Worm (Caenorhabditis elegans) whole organism, L3 larva: ENCODE data around the gene Y39A3CL.3.

Experiments used
- R02D3.7 ChIP-seq: fragments of 150-350 bp; optimal IDR thresholded peaks from 2 replicates; lab custom pipeline; 2014; ENCODE audit warnings: missing biosample characterization, missing genetic modification characterization
- ZK546.5 ChIP-seq: sonication (generic microtip); optimal IDR thresholded peaks from 2 replicates; lab custom pipeline; 2017; ENCODE audit warnings: missing biosample characterization, missing genetic modification characterization
- aly-2 ChIP-seq: fragments of 150-350 bp; optimal IDR thresholded peaks from 2 replicates; lab custom pipeline; 2014; ENCODE audit warnings: missing biosample characterization, missing genetic modification characterization
- ama-1 ChIP-seq: fragments of 150-350 bp; optimal IDR thresholded peaks from 2 replicates; lab custom pipeline; 2018
- ceh-16 ChIP-seq: sonication (generic microtip); optimal IDR thresholded peaks from 2 replicates; lab custom pipeline; 2017; ENCODE audit warnings: missing biosample characterization, missing genetic modification characterization
- ceh-28 ChIP-seq: fragments of 150-350 bp; optimal IDR thresholded peaks from 2 replicates; lab custom pipeline; 2014; ENCODE audit warnings: missing biosample characterization, missing genetic modification reagents, missing genetic modification characterization
- ceh-82 ChIP-seq: fragments of 150-350 bp; optimal IDR thresholded peaks from 2 replicates; lab custom pipeline; 2014; ENCODE audit warnings: missing biosample characterization, missing genetic modification characterization
- ceh-9 ChIP-seq: sonication (generic microtip); optimal IDR thresholded peaks from 2 replicates; lab custom pipeline; 2018; ENCODE audit warnings: missing biosample characterization, missing genetic modification characterization
- daf-12 ChIP-seq: fragments of 150-350 bp; optimal IDR thresholded peaks from 2 replicates; lab custom pipeline; 2014; ENCODE audit warnings: missing biosample characterization, missing genetic modification reagents, missing genetic modification characterization
- egl-27 ChIP-seq: sonication (generic microtip); optimal IDR thresholded peaks from 4 replicates; lab custom pipeline; 2017; ENCODE audit warnings: missing biosample characterization, missing genetic modification reagents, missing genetic modification characterization
- egl-5 ChIP-seq: fragments of 150-350 bp; optimal IDR thresholded peaks from 2 replicates; lab custom pipeline; 2017; ENCODE audit warnings: missing biosample characterization, missing genetic modification reagents, missing genetic modification characterization, inconsistent platforms
- elt-1 ChIP-seq: fragments of 150-350 bp; optimal IDR thresholded peaks from 2 replicates; lab custom pipeline; 2014; ENCODE audit warnings: missing biosample characterization, missing genetic modification characterization
- elt-2 ChIP-seq: sonication (generic microtip); optimal IDR thresholded peaks from 2 replicates; lab custom pipeline; 2016; ENCODE audit warnings: missing genetic modification reagents, mild to moderate bottlenecking, missing genetic modification characterization, missing compliant biosample characterization
- elt-3 ChIP-seq, 3 experiments: fragments of 150-350 bp in 1 of 3; sonication (generic microtip) in 2 of 3; optimal IDR thresholded peaks; 2 replicates in 2 of 3; 4 replicates in 1 of 3; lab custom pipeline; 2014 to 2017; ENCODE audit warnings: missing biosample characterization in 3 of 3, missing genetic modification characterization in 3 of 3
- eor-1 ChIP-seq, 2 experiments: fragments of 150-350 bp; optimal IDR thresholded peaks; 2 replicates each; lab custom pipeline; 2014 to 2018; ENCODE audit warnings: missing biosample characterization in 2 of 2, missing genetic modification characterization in 2 of 2
- fkh-10 ChIP-seq: sonication (generic microtip); optimal IDR thresholded peaks from 2 replicates; lab custom pipeline; 2017; ENCODE audit warnings: missing biosample characterization, missing genetic modification reagents, missing genetic modification characterization
- fkh-2 ChIP-seq: fragments of 150-350 bp; optimal IDR thresholded peaks from 2 replicates; lab custom pipeline; 2014; ENCODE audit warnings: missing biosample characterization, missing genetic modification reagents, missing genetic modification characterization
- fos-1 ChIP-seq: fragments of 150-350 bp; optimal IDR thresholded peaks from 2 replicates; lab custom pipeline; 2014; ENCODE audit warnings: missing biosample characterization, missing genetic modification characterization
- hmg-11 ChIP-seq: sonication (generic microtip); optimal IDR thresholded peaks from 2 replicates; lab custom pipeline; 2016; ENCODE audit warnings: missing genetic modification characterization, missing compliant biosample characterization
- jun-1 ChIP-seq: fragments of 150-350 bp; optimal IDR thresholded peaks from 2 replicates; lab custom pipeline; 2014; ENCODE audit warnings: missing biosample characterization, missing genetic modification reagents, missing genetic modification characterization
- lin-15B ChIP-seq: fragments of 150-350 bp; optimal IDR thresholded peaks from 2 replicates; lab custom pipeline; 2014; ENCODE audit warnings: missing biosample characterization, missing genetic modification characterization
- lin-39 ChIP-seq: fragments of 150-350 bp; optimal IDR thresholded peaks from 2 replicates; lab custom pipeline; 2018; ENCODE audit warnings: missing biosample characterization, missing genetic modification reagents, missing genetic modification characterization
- lsy-12 ChIP-seq: sonication (generic microtip); optimal IDR thresholded peaks from 2 replicates; lab custom pipeline; 2016; ENCODE audit warnings: mild to moderate bottlenecking, missing genetic modification characterization, missing compliant biosample characterization
- mdl-1 ChIP-seq: fragments of 150-350 bp; optimal IDR thresholded peaks from 2 replicates; lab custom pipeline; 2014; ENCODE audit warnings: missing biosample characterization, missing genetic modification characterization
- mml-1 ChIP-seq: fragments of 150-350 bp; sonication (generic microtip); optimal IDR thresholded peaks from 3 replicates; lab custom pipeline; 2014; ENCODE audit warnings: missing biosample characterization, missing genetic modification characterization
- nfya-1 ChIP-seq: sonication (generic microtip); optimal IDR thresholded peaks from 2 replicates; lab custom pipeline; 2017; ENCODE audit warnings: missing genetic modification characterization, mild to moderate bottlenecking, missing compliant biosample characterization, antibody characterized with exemption, moderate library complexity; ENCODE audit not compliant: insufficient read depth
- nhr-11 ChIP-seq: fragments of 150-350 bp; optimal IDR thresholded peaks from 2 replicates; lab custom pipeline; 2014; ENCODE audit warnings: missing biosample characterization, missing genetic modification characterization
- nhr-12 ChIP-seq: fragments of 150-350 bp; optimal IDR thresholded peaks from 2 replicates; lab custom pipeline; 2014; ENCODE audit warnings: missing biosample characterization, missing genetic modification characterization
- nhr-23 ChIP-seq: fragments of 150-350 bp; optimal IDR thresholded peaks from 2 replicates; lab custom pipeline; 2014; ENCODE audit warnings: missing biosample characterization, missing genetic modification reagents, missing genetic modification characterization
- nhr-237 ChIP-seq: fragments of 150-350 bp; optimal IDR thresholded peaks from 2 replicates; lab custom pipeline; 2014; ENCODE audit warnings: missing biosample characterization, missing genetic modification characterization
- nhr-25 ChIP-seq: sonication (generic microtip); optimal IDR thresholded peaks from 2 replicates; lab custom pipeline; 2017; ENCODE audit warnings: missing biosample characterization, missing genetic modification characterization
- nhr-28 ChIP-seq: fragments of 150-350 bp; optimal IDR thresholded peaks from 2 replicates; lab custom pipeline; 2014; ENCODE audit warnings: missing biosample characterization, missing genetic modification characterization
- nhr-43 ChIP-seq: sonication (generic microtip); optimal IDR thresholded peaks from 2 replicates; lab custom pipeline; 2016; ENCODE audit warnings: mild to moderate bottlenecking, missing genetic modification characterization, missing compliant biosample characterization; ENCODE audit not compliant: poor library complexity, severe bottlenecking
- nhr-67 ChIP-seq: fragments of 150-350 bp; optimal IDR thresholded peaks from 2 replicates; lab custom pipeline; 2014; ENCODE audit warnings: missing biosample characterization, missing genetic modification characterization
- nhr-76 ChIP-seq: fragments of 150-350 bp; sonication (generic microtip); optimal IDR thresholded peaks from 5 replicates; lab custom pipeline; 2014; ENCODE audit warnings: missing biosample characterization, missing genetic modification characterization
- nhr-77 ChIP-seq: fragments of 150-350 bp; optimal IDR thresholded peaks from 2 replicates; lab custom pipeline; 2014; ENCODE audit warnings: missing biosample characterization, missing genetic modification characterization
- pha-4 ChIP-seq: fragments of 150-350 bp; optimal IDR thresholded peaks from 2 replicates; lab custom pipeline; 2014; ENCODE audit warnings: missing biosample characterization, missing genetic modification reagents, missing genetic modification characterization
- pqm-1 ChIP-seq: fragments of 150-350 bp; optimal IDR thresholded peaks from 2 replicates; lab custom pipeline; 2017; ENCODE audit warnings: missing biosample characterization, missing genetic modification characterization, inconsistent platforms
- sea-2 ChIP-seq: fragments of 150-350 bp; sonication (generic microtip); optimal IDR thresholded peaks from 4 replicates; lab custom pipeline; 2014; ENCODE audit warnings: missing biosample characterization, missing genetic modification reagents, missing genetic modification characterization
- skn-1 ChIP-seq: fragments of 150-350 bp; optimal IDR thresholded peaks from 2 replicates; lab custom pipeline; 2014; ENCODE audit warnings: missing biosample characterization, missing genetic modification characterization
- snpc-4 ChIP-seq: fragments of 150-350 bp; optimal IDR thresholded peaks from 2 replicates; lab custom pipeline; 2014; ENCODE audit warnings: missing biosample characterization, missing genetic modification characterization
- tbx-2 ChIP-seq: sonication (generic microtip); optimal IDR thresholded peaks from 2 replicates; lab custom pipeline; 2016; ENCODE audit warnings: mild to moderate bottlenecking, missing genetic modification characterization, missing compliant biosample characterization
- unc-39 ChIP-seq: sonication (generic microtip); optimal IDR thresholded peaks from 4 replicates; lab custom pipeline; 2017; ENCODE audit warnings: missing biosample characterization, missing genetic modification characterization
- unc-62 ChIP-seq: fragments of 150-350 bp; sonication (generic microtip); optimal IDR thresholded peaks from 4 replicates; lab custom pipeline; 2014; ENCODE audit warnings: missing biosample characterization, missing genetic modification reagents, missing genetic modification characterization
- zag-1 ChIP-seq: fragments of 150-350 bp; optimal IDR thresholded peaks from 2 replicates; lab custom pipeline; 2014; ENCODE audit warnings: missing biosample characterization, missing genetic modification characterization
- ztf-11 ChIP-seq: fragments of 150-350 bp; optimal IDR thresholded peaks from 2 replicates; lab custom pipeline; 2014; ENCODE audit warnings: missing biosample characterization, missing genetic modification characterization
- ztf-4 ChIP-seq: fragments of 150-350 bp; optimal IDR thresholded peaks from 2 replicates; lab custom pipeline; 2014; ENCODE audit warnings: missing biosample characterization, missing genetic modification characterization

Gene Y39A3CL.3

DNA sequence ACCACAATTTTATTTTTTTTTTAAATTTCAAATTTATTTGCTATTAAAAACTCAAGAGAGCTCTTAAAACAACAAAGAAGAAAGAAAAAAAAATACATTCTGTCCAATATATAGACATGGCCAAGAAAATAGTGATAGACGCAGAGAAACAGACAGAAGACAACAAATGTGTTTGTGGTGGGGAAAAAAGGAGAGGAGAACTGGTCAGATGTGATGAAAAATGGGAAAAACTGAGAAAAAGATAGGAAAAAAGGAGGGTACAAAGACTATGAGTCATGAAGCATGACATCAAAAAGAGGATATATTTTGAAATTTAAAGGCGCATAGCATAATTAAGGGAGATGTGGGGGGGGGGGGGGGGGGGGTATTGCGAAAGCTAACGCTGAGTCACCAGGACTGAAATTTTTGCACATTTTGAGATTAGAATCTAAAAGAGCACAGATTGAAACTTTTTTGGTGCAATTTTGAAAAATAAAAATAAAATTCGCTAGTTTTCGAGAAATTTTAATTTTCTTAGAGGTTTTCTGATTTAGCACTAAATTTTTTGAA lies 41.5 kb downstream of the Y39A3CL.3 start:
- TF ChIP-seq nfya-1 (peak; percentile 60), elt-2 (tag; lab: Kevin White, UChicago) (no peak), zag-1 (tag; lab: Kevin White, UChicago) (no peak), pqm-1 (tag; lab: Kevin White, UChicago) (no peak), nhr-12 (no peak), ceh-16 (no peak), nhr-77 (no peak), hmg-11 (peak; percentile 65), sea-2 (GFP tag; lab: Kevin White, UChicago) (no peak), ama-1 (lab: Kevin White, UChicago) (no peak), unc-62 (no peak), elt-3 (tag; optimal IDR thresholded peaks at IDR 0.05; lab: Kevin White, UChicago) (no peak), elt-1 (tag; lab: Kevin White, UChicago) (peak; percentile 22), egl-5 (tag; lab: Kevin White, UChicago) (no peak), eor-1 (tag; optimal IDR thresholded peaks at IDR 0.05; lab: Kevin White, UChicago) (no peak), fos-1 (tag; lab: Kevin White, UChicago) (no peak), nhr-25 (tag; lab: Kevin White, UChicago) (no peak), nhr-76 (tag; lab: Kevin White, UChicago) (no peak), ceh-28 (no peak), pha-4 (peak; percentile 52), ztf-4 (no peak), fkh-2 (tag; lab: Kevin White, UChicago) (no peak), egl-27 (tag; lab: Kevin White, UChicago) (no peak), aly-2 (tag; lab: Kevin White, UChicago) (no peak), jun-1 (tag; lab: Kevin White, UChicago) (no peak), ZK546.5 (tag; lab: Kevin White, UChicago) (no peak), daf-12 (tag; lab: Kevin White, UChicago) (no peak), nhr-67 (tag; lab: Kevin White, UChicago) (no peak), nhr-11 (tag; lab: Kevin White, UChicago) (no peak), nhr-43 (no peak), tbx-2 (no peak), mml-1 (no peak), ztf-11 (tag; lab: Kevin White, UChicago) (no peak), unc-39 (tag; lab: Kevin White, UChicago) (no peak), nhr-237 (tag; lab: Kevin White, UChicago) (no peak), fkh-10 (GFP tag; lab: Kevin White, UChicago) (no peak), snpc-4 (tag; lab: Kevin White, UChicago) (peak; percentile 41), ceh-9 (tag; lab: Kevin White, UChicago) (no peak), lin-39 (tag; lab: Kevin White, UChicago) (peak; percentile 35), nhr-28 (tag; lab: Kevin White, UChicago) (no peak), mdl-1 (tag; lab: Kevin White, UChicago) (no peak), R02D3.7 (tag; lab: Kevin White, UChicago) (no peak), nhr-23 (no peak), lsy-12 (tag; lab: Kevin White, UChicago) (no peak), skn-1 (tag; lab: Kevin White, UChicago) (no peak), ceh-82 (tag; lab: Kevin White, UChicago) (no peak), lin-15B (tag; lab: Kevin White, UChicago) (peak; percentile 19)
